Fruit fly (Drosophila melanogaster) whole organism, embryonic: Measurements from ENCODE around the gene Bace.

Source experiments
- Atf3 ChIP-seq: fragments of 200-800 bp; sonication (Bioruptor generic); optimal IDR thresholded peaks from 3 replicates; lab custom pipeline; 2016; ENCODE audit warnings: missing biosample characterization, missing genetic modification characterization
- CG10209 ChIP-seq: fragments of 200-800 bp; sonication (Bioruptor generic); optimal IDR thresholded peaks from 3 replicates; lab custom pipeline; 2017; ENCODE audit warnings: missing biosample characterization, mild to moderate bottlenecking, missing genetic modification characterization, missing genetic modification reagents
- CG11695 ChIP-seq: fragments of 200-800 bp; sonication (Bioruptor generic); IDR thresholded peaks from 3 replicates; pipeline ENCODE4 v1.3.6; 2022; ENCODE audit warnings: missing biosample characterization, missing genetic modification characterization
- CG12299 ChIP-seq: fragments of 200-800 bp; sonication (Bioruptor generic); optimal IDR thresholded peaks from 2 replicates; lab custom pipeline; 2018; ENCODE audit warnings: missing biosample characterization, mild to moderate bottlenecking, missing genetic modification characterization
- CG13296 ChIP-seq: fragments of 200-800 bp; sonication (Bioruptor generic); optimal IDR thresholded peaks from 3 replicates; lab custom pipeline; 2018; ENCODE audit warnings: missing biosample characterization, mild to moderate bottlenecking, missing genetic modification characterization
- CG15073 ChIP-seq: fragments of 200-800 bp; sonication (Bioruptor generic); optimal IDR thresholded peaks from 2 replicates; lab custom pipeline; 2016; ENCODE audit warnings: missing biosample characterization, missing genetic modification characterization
- CG1529 ChIP-seq: fragments of 200-800 bp; sonication (Bioruptor generic); optimal IDR thresholded peaks from 3 replicates; lab custom pipeline; 2018; ENCODE audit warnings: missing biosample characterization, missing genetic modification characterization
- CG17328 ChIP-seq: fragments of 200-800 bp; sonication (Bioruptor generic); IDR thresholded peaks from 2 replicates; pipeline ENCODE4 v1.3.6; 2022; ENCODE audit warnings: missing biosample characterization, missing genetic modification characterization
- CG1792 ChIP-seq: fragments of 200-800 bp; sonication (Bioruptor generic); optimal IDR thresholded peaks from 2 replicates; lab custom pipeline; 2016; ENCODE audit warnings: missing biosample characterization, missing genetic modification characterization
- CG18599 ChIP-seq: fragments of 200-800 bp; sonication (Bioruptor generic); optimal IDR thresholded peaks from 3 replicates; lab custom pipeline; 2017; ENCODE audit warnings: missing biosample characterization, missing genetic modification characterization, mild to moderate bottlenecking, moderate library complexity, missing genetic modification reagents
- CG30020 ChIP-seq: fragments of 200-800 bp; optimal IDR thresholded peaks from 2 replicates; lab custom pipeline; 2019; ENCODE audit warnings: missing biosample characterization, mild to moderate bottlenecking, missing genetic modification characterization, moderate library complexity
- CG3065 ChIP-seq: fragments of 200-800 bp; sonication (Bioruptor generic); optimal IDR thresholded peaks from 2 replicates; lab custom pipeline; 2016; ENCODE audit warnings: missing biosample characterization, missing genetic modification characterization
- CG31441 ChIP-seq: fragments of 200-800 bp; sonication (Bioruptor generic); IDR thresholded peaks from 2 replicates; pipeline ENCODE4 v1.3.6; 2022; ENCODE audit warnings: missing biosample characterization, missing genetic modification characterization
- CG3726 ChIP-seq: fragments of 200-800 bp; sonication (Bioruptor generic); IDR thresholded peaks from 3 replicates; pipeline ENCODE4, ENCODE4 v1.3.6; 2022; ENCODE audit warnings: missing biosample characterization, missing genetic modification characterization
- CG4360 ChIP-seq: fragments of 200-800 bp; sonication (Bioruptor generic); IDR thresholded peaks from 2 replicates; pipeline ENCODE4 v1.3.6; 2022; ENCODE audit warnings: missing biosample characterization, missing genetic modification characterization
- CG43689 ChIP-seq: fragments of 200-800 bp; sonication (Bioruptor generic); IDR thresholded peaks from 2 replicates; pipeline ENCODE4 v1.3.6; 2022; ENCODE audit warnings: missing biosample characterization, missing genetic modification characterization
- CG5180 ChIP-seq: fragments of 200-800 bp; sonication (Bioruptor generic); optimal IDR thresholded peaks from 3 replicates; lab custom pipeline; 2017; ENCODE audit warnings: missing biosample characterization, missing genetic modification characterization, mild to moderate bottlenecking, moderate library complexity, missing genetic modification reagents
- CG5953 ChIP-seq: fragments of 200-800 bp; sonication (Bioruptor generic); IDR thresholded peaks from 2 replicates; pipeline ENCODE4 v1.3.6; 2022; ENCODE audit warnings: missing biosample characterization, missing genetic modification characterization
- CG6272 ChIP-seq: fragments of 200-800 bp; sonication (Bioruptor generic); IDR thresholded peaks from 2 replicates; pipeline ENCODE4 v1.3.6; 2022; ENCODE audit warnings: missing biosample characterization, missing genetic modification characterization
- CG7928 ChIP-seq: fragments of 200-800 bp; sonication (Bioruptor generic); optimal IDR thresholded peaks from 2 replicates; lab custom pipeline; 2017; ENCODE audit warnings: missing biosample characterization, mild to moderate bottlenecking, missing genetic modification characterization
- CrebB ChIP-seq: fragments of 200-800 bp; sonication (Bioruptor generic); optimal IDR thresholded peaks from 3 replicates; lab custom pipeline; 2018; ENCODE audit warnings: missing biosample characterization, mild to moderate bottlenecking, missing genetic modification characterization
- Dip2 ChIP-seq: fragments of 200-800 bp; sonication (Bioruptor generic); IDR thresholded peaks from 2 replicates; pipeline ENCODE4 v1.3.6; 2022; ENCODE audit warnings: missing biosample characterization, missing genetic modification characterization
- Dip3 ChIP-seq: fragments of 200-800 bp; sonication (Bioruptor generic); optimal IDR thresholded peaks from 3 replicates; lab custom pipeline; 2016; ENCODE audit warnings: missing biosample characterization, missing genetic modification characterization
- Fer3 ChIP-seq: fragments of 200-800 bp; sonication (Bioruptor generic); optimal IDR thresholded peaks from 2 replicates; lab custom pipeline; 2018; ENCODE audit warnings: missing biosample characterization, mild to moderate bottlenecking, missing genetic modification characterization, moderate library complexity
- Gug ChIP-seq: fragments of 200-800 bp; sonication (Bioruptor generic); IDR thresholded peaks from 4 replicates; pipeline ENCODE4 v1.3.6; 2022; ENCODE audit warnings: missing biosample characterization, missing genetic modification characterization
- Hmr ChIP-seq: fragments of 200-800 bp; sonication (Bioruptor generic); optimal IDR thresholded peaks from 3 replicates; lab custom pipeline; 2017; ENCODE audit warnings: mild to moderate bottlenecking, missing biosample characterization, missing genetic modification reagents, missing genetic modification characterization
- Hr39 ChIP-seq: fragments of >200 bp; optimal IDR thresholded peaks from 2 replicates; lab custom pipeline; 2017
- Mad ChIP-seq: fragments of 200-800 bp; sonication (Bioruptor generic); optimal IDR thresholded peaks from 2 replicates; lab custom pipeline; 2016; ENCODE audit warnings: missing biosample characterization, missing genetic modification characterization
- Med ChIP-seq: fragments of 200-800 bp; sonication (Bioruptor generic); peaks from one replicate; lab custom pipeline; 2016; ENCODE audit warnings: missing biosample characterization, missing genetic modification characterization, mild to moderate bottlenecking, inconsistent platforms, moderate library complexity
- Myb ChIP-seq: fragments of 200-800 bp; sonication (Bioruptor generic); optimal IDR thresholded peaks from 2 replicates; lab custom pipeline; 2016; ENCODE audit warnings: missing biosample characterization, missing genetic modification characterization
- Nf-YA ChIP-seq: fragments of 200-800 bp; sonication (Bioruptor generic); IDR thresholded peaks from 2 replicates; pipeline ENCODE4 v1.3.6; 2022; ENCODE audit warnings: missing biosample characterization, missing genetic modification characterization
- Six4 ChIP-seq: fragments of 200-800 bp; sonication (Bioruptor generic); optimal IDR thresholded peaks from 2 replicates; lab custom pipeline; 2016; ENCODE audit warnings: missing biosample characterization, missing genetic modification characterization
- Vsx1 ChIP-seq: fragments of 200-800 bp; sonication (Bioruptor generic); optimal IDR thresholded peaks from 2 replicates; lab custom pipeline; 2017; ENCODE audit warnings: missing biosample characterization, mild to moderate bottlenecking, missing genetic modification characterization, missing genetic modification reagents
- ash1 ChIP-seq: fragments of 200-800 bp; sonication (Bioruptor generic); optimal IDR thresholded peaks from 2 replicates; lab custom pipeline; 2018; ENCODE audit warnings: missing biosample characterization, mild to moderate bottlenecking, missing genetic modification characterization
- chm ChIP-seq: fragments of 200-800 bp; sonication (Bioruptor generic); IDR thresholded peaks from 2 replicates; pipeline ENCODE4 v1.3.6; 2022; ENCODE audit warnings: missing biosample characterization, missing genetic modification characterization
- en ChIP-seq: fragments of 200-800 bp; sonication (Bioruptor generic); optimal IDR thresholded peaks from 2 replicates; lab custom pipeline; 2016; ENCODE audit warnings: missing biosample characterization, missing genetic modification characterization
- eve ChIP-seq, 2 experiments: fragments of >200 bp; optimal IDR thresholded peaks; 2 replicates each; lab custom pipeline; 2017; ENCODE audit warnings: missing biosample characterization in 2 of 2, missing genetic modification characterization in 2 of 2
- ewg ChIP-seq: fragments of 200-800 bp; sonication (Bioruptor generic); optimal IDR thresholded peaks from 3 replicates; lab custom pipeline; 2017; ENCODE audit warnings: mild to moderate bottlenecking, missing biosample characterization, missing genetic modification reagents, missing genetic modification characterization
- fd96Cb ChIP-seq: fragments of 200-800 bp; sonication (Bioruptor generic); optimal IDR thresholded peaks from 2 replicates; lab custom pipeline; 2018; ENCODE audit warnings: missing biosample characterization, mild to moderate bottlenecking, missing genetic modification characterization, moderate library complexity
- gcm ChIP-seq: fragments of 200-800 bp; sonication (Bioruptor generic); optimal IDR thresholded peaks from 2 replicates; lab custom pipeline; 2019; ENCODE audit warnings: missing biosample characterization, mild to moderate bottlenecking, missing genetic modification characterization, moderate library complexity
- grau ChIP-seq: fragments of 200-800 bp; optimal IDR thresholded peaks from 3 replicates; lab custom pipeline; 2019; ENCODE audit warnings: missing biosample characterization, mild to moderate bottlenecking, missing genetic modification characterization, moderate library complexity
- gt ChIP-seq: fragments of 200-800 bp; sonication (Bioruptor generic); IDR thresholded peaks from 2 replicates; pipeline ENCODE4 v1.3.6; 2022; ENCODE audit warnings: missing biosample characterization, missing genetic modification characterization
- lab ChIP-seq: fragments of 200-800 bp; sonication (Bioruptor generic); optimal IDR thresholded peaks from 3 replicates; lab custom pipeline; 2017; ENCODE audit warnings: missing biosample characterization, missing genetic modification characterization, mild to moderate bottlenecking, moderate library complexity, missing genetic modification reagents
- pfk ChIP-seq: fragments of 200-800 bp; sonication (Bioruptor generic); optimal IDR thresholded peaks from 2 replicates; lab custom pipeline; 2018; ENCODE audit warnings: missing biosample characterization, mild to moderate bottlenecking, missing genetic modification characterization, moderate library complexity
- sens-2 ChIP-seq: fragments of 200-800 bp; sonication (Bioruptor generic); IDR thresholded peaks from 2 replicates; pipeline ENCODE4 v1.3.6; 2022; ENCODE audit warnings: missing biosample characterization, missing genetic modification characterization
- slou ChIP-seq: fragments of 200-800 bp; sonication (Bioruptor generic); optimal IDR thresholded peaks from 3 replicates; lab custom pipeline; 2016; ENCODE audit warnings: missing biosample characterization, missing genetic modification characterization
- so ChIP-seq: fragments of 200-800 bp; sonication (Bioruptor generic); IDR thresholded peaks from 3 replicates; pipeline ENCODE4 v1.3.6; 2022; ENCODE audit warnings: missing biosample characterization, missing genetic modification characterization
- stc ChIP-seq: fragments of 200-800 bp; sonication (Bioruptor generic); IDR thresholded peaks from 2 replicates; pipeline ENCODE4 v1.3.6; 2022; ENCODE audit warnings: missing biosample characterization, missing genetic modification characterization
- sug ChIP-seq: fragments of 200-800 bp; optimal IDR thresholded peaks from 2 replicates; lab custom pipeline; 2019; ENCODE audit warnings: missing biosample characterization, mild to moderate bottlenecking, missing genetic modification characterization, moderate library complexity
- tna ChIP-seq: fragments of 200-800 bp; sonication (Bioruptor generic); IDR thresholded peaks from 2 replicates; pipeline ENCODE4 v1.3.6; 2022; ENCODE audit warnings: missing biosample characterization, missing genetic modification characterization; ENCODE audit not compliant: partially characterized antibody
- trh ChIP-seq: fragments of 200-800 bp; sonication (Bioruptor generic); optimal IDR thresholded peaks from 2 replicates; lab custom pipeline; 2016; ENCODE audit warnings: missing biosample characterization, missing genetic modification characterization

The Bace gene

DNA sequence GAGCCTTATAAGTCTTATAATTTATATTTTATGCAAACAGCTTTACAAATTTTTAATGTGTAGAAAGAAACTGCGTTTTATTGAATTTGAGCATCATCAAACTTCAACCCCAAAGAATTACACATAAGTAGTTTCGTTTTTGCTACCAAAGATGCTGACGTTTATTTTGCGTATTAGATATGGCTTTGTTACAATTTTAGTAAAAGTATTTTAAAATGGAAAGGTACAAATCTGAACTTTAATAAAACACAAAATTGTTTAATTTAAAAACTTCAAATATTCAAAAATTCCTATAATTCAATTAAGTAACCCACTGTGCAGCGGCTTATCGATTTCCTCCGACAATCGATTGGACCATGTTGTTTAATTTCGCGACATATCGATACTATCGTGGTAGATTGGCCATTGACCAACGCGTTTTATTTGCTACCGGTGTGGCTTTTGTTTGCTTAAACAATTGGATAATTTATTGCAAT lies 32.0 kb downstream of the Bace start, which contains the start of gene prg (continued):
- peak; percentile 39 for TF ChIP-seq Dip3 (GFP tag; lab: Kevin White, UChicago)
- TF ChIP-seq gt (GFP tag; lab: Robert Waterston, UW): no peak
- no peak; the same call in 1 of the 2 replicates for TF ChIP-seq chm (GFP tag; lab: Robert Waterston, UW)
- TF ChIP-seq CG30020 (tag; lab: Kevin White, UChicago): peak; percentile 47
- TF ChIP-seq CG15073 (GFP tag; lab: Kevin White, UChicago): no peak
- peak; percentile 19 for TF ChIP-seq ewg (GFP tag; lab: Kevin White, UChicago)
- peak; percentile 48 for TF ChIP-seq fd96Cb (tag; lab: Kevin White, UChicago)
- peak; percentile 37 for TF ChIP-seq CG1529 (GFP tag; lab: Kevin White, UChicago)
- TF ChIP-seq Fer3 (tag; lab: Kevin White, UChicago): peak; percentile 66
- TF ChIP-seq CG7928: peak; percentile 37
- TF ChIP-seq Six4 (GFP tag; lab: Kevin White, UChicago): peak; percentile 26
- TF ChIP-seq Vsx1 (GFP tag; lab: Kevin White, UChicago): peak; percentile 31
- no peak for TF ChIP-seq eve (GFP tag; optimal IDR thresholded peaks at IDR 0.05; lab: Kevin White, UChicago)
- peak; percentile 78 for TF ChIP-seq grau (tag; lab: Kevin White, UChicago)
- TF ChIP-seq Hmr (GFP tag; lab: Kevin White, UChicago): peak; percentile 66
- TF ChIP-seq CG17328 (GFP tag; lab: Robert Waterston, UW): peak; percentile 48; the same call in 1 of the 2 replicates
- TF ChIP-seq Myb (GFP tag; lab: Kevin White, UChicago): peak; percentile 55
- TF ChIP-seq CG3065 (GFP tag; lab: Kevin White, UChicago): no peak
- no peak for TF ChIP-seq Dip2 (GFP tag; lab: Robert Waterston, UW)
- TF ChIP-seq Med: peak; percentile 94
- TF ChIP-seq tna: peak; percentile 96
- TF ChIP-seq CG4360 (GFP tag; lab: Robert Waterston, UW): no peak
- no peak for TF ChIP-seq CG6272 (GFP tag; lab: Robert Waterston, UW)
- TF ChIP-seq gcm (GFP tag; lab: Kevin White, UChicago): peak; percentile 45
- peak; percentile 50 for TF ChIP-seq CG12299 (tag; lab: Kevin White, UChicago)
- no peak for TF ChIP-seq Nf-YA
- peak; percentile 24 for TF ChIP-seq Atf3
- TF ChIP-seq CG31441: peak; percentile 61; the same call in 1 of the 2 replicates
- TF ChIP-seq CrebB (tag; lab: Kevin White, UChicago): peak; percentile 43
- peak; percentile 56 for TF ChIP-seq stc (GFP tag; lab: Robert Waterston, UW)
- TF ChIP-seq Hr39 (lab: Kevin White, UChicago): no peak
- peak; percentile 40 for TF ChIP-seq Mad (GFP tag; lab: Kevin White, UChicago)
- TF ChIP-seq so: peak; percentile 63; the same call in 1 of the 3 replicates
- no peak; the same call in 1 of the 2 replicates for TF ChIP-seq CG43689 (GFP tag; lab: Robert Waterston, UW)
- TF ChIP-seq trh (GFP tag; lab: Kevin White, UChicago): no peak
- TF ChIP-seq ash1 (GFP tag; lab: Kevin White, UChicago): no peak
- TF ChIP-seq CG18599 (GFP tag; lab: Kevin White, UChicago): peak; percentile 30
- TF ChIP-seq CG5953: peak; percentile 18; the same call in 1 of the 2 replicates
- peak; percentile 53; the same call in 2 of the 3 replicates for TF ChIP-seq CG11695 (GFP tag; lab: Robert Waterston, UW)
- peak; percentile 50 for TF ChIP-seq CG1792 (GFP tag; lab: Kevin White, UChicago)
- peak; percentile 10; the same call in 1 of the 4 replicates for TF ChIP-seq Gug
- peak; percentile 72 for TF ChIP-seq slou (GFP tag; lab: Kevin White, UChicago)
- TF ChIP-seq lab: peak; percentile 79
- TF ChIP-seq sug: peak; percentile 68
- no peak for TF ChIP-seq sens-2 (GFP tag; lab: Robert Waterston, UW)
- TF ChIP-seq en (GFP tag; lab: Kevin White, UChicago): peak; percentile 22
- peak; percentile 57 for TF ChIP-seq CG5180 (GFP tag; lab: Kevin White, UChicago)
- TF ChIP-seq pfk: no peak
- no peak for TF ChIP-seq CG3726 (GFP tag; lab: Robert Waterston, UW)
- peak; percentile 75 for TF ChIP-seq CG13296 (GFP tag; lab: Kevin White, UChicago)
- TF ChIP-seq CG10209 (GFP tag; lab: Kevin White, UChicago): peak; percentile 43
